Worm (Caenorhabditis elegans) whole organism, L3 larva: ENCODE measurements around the gene F09B9.5.

Experiments
- R02D3.7 ChIP-seq: fragments of 150-350 bp; optimal IDR thresholded peaks from 2 replicates; lab custom pipeline; 2014; ENCODE audit warnings: missing biosample characterization, missing genetic modification characterization
- ZK546.5 ChIP-seq: sonication (generic microtip); optimal IDR thresholded peaks from 2 replicates; lab custom pipeline; 2017; ENCODE audit warnings: missing biosample characterization, missing genetic modification characterization
- aly-2 ChIP-seq: fragments of 150-350 bp; optimal IDR thresholded peaks from 2 replicates; lab custom pipeline; 2014; ENCODE audit warnings: missing biosample characterization, missing genetic modification characterization
- ama-1 ChIP-seq: fragments of 150-350 bp; optimal IDR thresholded peaks from 2 replicates; lab custom pipeline; 2018
- ceh-16 ChIP-seq: sonication (generic microtip); optimal IDR thresholded peaks from 2 replicates; lab custom pipeline; 2017; ENCODE audit warnings: missing biosample characterization, missing genetic modification characterization
- ceh-28 ChIP-seq: fragments of 150-350 bp; optimal IDR thresholded peaks from 2 replicates; lab custom pipeline; 2014; ENCODE audit warnings: missing biosample characterization, missing genetic modification reagents, missing genetic modification characterization
- ceh-82 ChIP-seq: fragments of 150-350 bp; optimal IDR thresholded peaks from 2 replicates; lab custom pipeline; 2014; ENCODE audit warnings: missing biosample characterization, missing genetic modification characterization
- ceh-9 ChIP-seq: sonication (generic microtip); optimal IDR thresholded peaks from 2 replicates; lab custom pipeline; 2018; ENCODE audit warnings: missing biosample characterization, missing genetic modification characterization
- egl-27 ChIP-seq: sonication (generic microtip); optimal IDR thresholded peaks from 4 replicates; lab custom pipeline; 2017; ENCODE audit warnings: missing biosample characterization, missing genetic modification reagents, missing genetic modification characterization
- egl-5 ChIP-seq: fragments of 150-350 bp; optimal IDR thresholded peaks from 2 replicates; lab custom pipeline; 2017; ENCODE audit warnings: missing biosample characterization, missing genetic modification reagents, missing genetic modification characterization, inconsistent platforms
- elt-1 ChIP-seq: fragments of 150-350 bp; optimal IDR thresholded peaks from 2 replicates; lab custom pipeline; 2014; ENCODE audit warnings: missing biosample characterization, missing genetic modification characterization
- elt-2 ChIP-seq: sonication (generic microtip); optimal IDR thresholded peaks from 2 replicates; lab custom pipeline; 2016; ENCODE audit warnings: missing genetic modification reagents, mild to moderate bottlenecking, missing genetic modification characterization, missing compliant biosample characterization
- elt-3 ChIP-seq, 3 experiments: fragments of 150-350 bp in 1 of 3; sonication (generic microtip) in 2 of 3; optimal IDR thresholded peaks; 2 replicates in 2 of 3; 4 replicates in 1 of 3; lab custom pipeline; 2014 to 2017; ENCODE audit warnings: missing biosample characterization in 3 of 3, missing genetic modification characterization in 3 of 3
- eor-1 ChIP-seq, 2 experiments: fragments of 150-350 bp; optimal IDR thresholded peaks; 2 replicates each; lab custom pipeline; 2014 to 2018; ENCODE audit warnings: missing biosample characterization in 2 of 2, missing genetic modification characterization in 2 of 2
- fkh-10 ChIP-seq: sonication (generic microtip); optimal IDR thresholded peaks from 2 replicates; lab custom pipeline; 2017; ENCODE audit warnings: missing biosample characterization, missing genetic modification reagents, missing genetic modification characterization
- fkh-2 ChIP-seq: fragments of 150-350 bp; optimal IDR thresholded peaks from 2 replicates; lab custom pipeline; 2014; ENCODE audit warnings: missing biosample characterization, missing genetic modification reagents, missing genetic modification characterization
- fos-1 ChIP-seq: fragments of 150-350 bp; optimal IDR thresholded peaks from 2 replicates; lab custom pipeline; 2014; ENCODE audit warnings: missing biosample characterization, missing genetic modification characterization
- lin-15B ChIP-seq: fragments of 150-350 bp; optimal IDR thresholded peaks from 2 replicates; lab custom pipeline; 2014; ENCODE audit warnings: missing biosample characterization, missing genetic modification characterization
- lin-39 ChIP-seq: fragments of 150-350 bp; optimal IDR thresholded peaks from 2 replicates; lab custom pipeline; 2018; ENCODE audit warnings: missing biosample characterization, missing genetic modification reagents, missing genetic modification characterization
- lsy-12 ChIP-seq: sonication (generic microtip); optimal IDR thresholded peaks from 2 replicates; lab custom pipeline; 2016; ENCODE audit warnings: mild to moderate bottlenecking, missing genetic modification characterization, missing compliant biosample characterization
- mdl-1 ChIP-seq: fragments of 150-350 bp; optimal IDR thresholded peaks from 2 replicates; lab custom pipeline; 2014; ENCODE audit warnings: missing biosample characterization, missing genetic modification characterization
- nhr-11 ChIP-seq: fragments of 150-350 bp; optimal IDR thresholded peaks from 2 replicates; lab custom pipeline; 2014; ENCODE audit warnings: missing biosample characterization, missing genetic modification characterization
- nhr-12 ChIP-seq: fragments of 150-350 bp; optimal IDR thresholded peaks from 2 replicates; lab custom pipeline; 2014; ENCODE audit warnings: missing biosample characterization, missing genetic modification characterization
- nhr-237 ChIP-seq: fragments of 150-350 bp; optimal IDR thresholded peaks from 2 replicates; lab custom pipeline; 2014; ENCODE audit warnings: missing biosample characterization, missing genetic modification characterization
- nhr-28 ChIP-seq: fragments of 150-350 bp; optimal IDR thresholded peaks from 2 replicates; lab custom pipeline; 2014; ENCODE audit warnings: missing biosample characterization, missing genetic modification characterization
- nhr-76 ChIP-seq: fragments of 150-350 bp; sonication (generic microtip); optimal IDR thresholded peaks from 5 replicates; lab custom pipeline; 2014; ENCODE audit warnings: missing biosample characterization, missing genetic modification characterization
- nhr-77 ChIP-seq: fragments of 150-350 bp; optimal IDR thresholded peaks from 2 replicates; lab custom pipeline; 2014; ENCODE audit warnings: missing biosample characterization, missing genetic modification characterization
- pqm-1 ChIP-seq: fragments of 150-350 bp; optimal IDR thresholded peaks from 2 replicates; lab custom pipeline; 2017; ENCODE audit warnings: missing biosample characterization, missing genetic modification characterization, inconsistent platforms
- sea-2 ChIP-seq: fragments of 150-350 bp; sonication (generic microtip); optimal IDR thresholded peaks from 4 replicates; lab custom pipeline; 2014; ENCODE audit warnings: missing biosample characterization, missing genetic modification reagents, missing genetic modification characterization
- tbx-2 ChIP-seq: sonication (generic microtip); optimal IDR thresholded peaks from 2 replicates; lab custom pipeline; 2016; ENCODE audit warnings: mild to moderate bottlenecking, missing genetic modification characterization, missing compliant biosample characterization
- unc-39 ChIP-seq: sonication (generic microtip); optimal IDR thresholded peaks from 4 replicates; lab custom pipeline; 2017; ENCODE audit warnings: missing biosample characterization, missing genetic modification characterization
- unc-62 ChIP-seq: fragments of 150-350 bp; sonication (generic microtip); optimal IDR thresholded peaks from 4 replicates; lab custom pipeline; 2014; ENCODE audit warnings: missing biosample characterization, missing genetic modification reagents, missing genetic modification characterization
- ztf-11 ChIP-seq: fragments of 150-350 bp; optimal IDR thresholded peaks from 2 replicates; lab custom pipeline; 2014; ENCODE audit warnings: missing biosample characterization, missing genetic modification characterization

The F09B9.5 gene

ce11 chrX:10197204-10197756 is 42.7 kb downstream of the F09B9.5 start, which contains the start of gene nucb-1 (continued):
- TF ChIP-seq fos-1 (tag; lab: Kevin White, UChicago): no peak
- TF ChIP-seq unc-62 (GFP tag; lab: Kevin White, UChicago): no peak
- no peak for TF ChIP-seq ztf-11
- peak; percentile 51 for TF ChIP-seq pqm-1 (tag; lab: Kevin White, UChicago)

DNA sequence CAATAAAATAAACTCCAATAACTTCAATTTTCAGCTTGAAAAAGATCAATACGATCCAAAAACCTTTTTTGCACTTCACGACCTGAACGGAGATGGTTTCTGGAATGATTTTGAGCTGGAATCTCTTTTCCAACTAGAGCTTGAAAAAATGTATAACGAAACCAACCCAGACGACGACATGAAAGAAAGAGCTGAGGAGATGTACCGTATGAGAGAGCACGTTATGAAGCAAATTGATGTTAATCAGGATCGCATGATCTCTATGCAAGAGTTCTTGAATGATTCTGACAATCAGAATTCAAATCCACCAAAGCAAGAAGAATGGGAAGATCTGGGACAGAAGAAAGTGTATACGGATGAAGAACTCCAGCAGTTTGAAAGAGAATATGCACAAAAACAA is 44.6 kb downstream of the F09B9.5 start:
- no peak for TF ChIP-seq ceh-28 (tag; lab: Kevin White, UChicago)
- no peak for TF ChIP-seq egl-5 (tag; lab: Kevin White, UChicago)
- TF ChIP-seq eor-1 (tag; optimal IDR thresholded peaks at IDR 0.05; lab: Kevin White, UChicago): no peak
- no peak for TF ChIP-seq tbx-2
- no peak for TF ChIP-seq elt-3 (tag; optimal IDR thresholded peaks at IDR 0.05; lab: Kevin White, UChicago)
- TF ChIP-seq fos-1 (tag; lab: Kevin White, UChicago): no peak
- no peak for TF ChIP-seq ceh-16 (tag; lab: Kevin White, UChicago)
- TF ChIP-seq nhr-12 (tag; lab: Kevin White, UChicago): no peak
- TF ChIP-seq lin-39 (tag; lab: Kevin White, UChicago): no peak
- no peak for TF ChIP-seq unc-62 (GFP tag; lab: Kevin White, UChicago)
- no peak for TF ChIP-seq nhr-76 (tag; lab: Kevin White, UChicago)
- TF ChIP-seq sea-2 (GFP tag; lab: Kevin White, UChicago): no peak
- TF ChIP-seq R02D3.7 (tag; lab: Kevin White, UChicago): no peak
- TF ChIP-seq ceh-82 (tag; lab: Kevin White, UChicago): no peak
- no peak for TF ChIP-seq unc-39 (tag; lab: Kevin White, UChicago)
- TF ChIP-seq ztf-11: no peak
- no peak for TF ChIP-seq lin-15B (tag; lab: Kevin White, UChicago)
- no peak for TF ChIP-seq nhr-77 (tag; lab: Kevin White, UChicago)
- no peak for TF ChIP-seq egl-27 (tag; lab: Kevin White, UChicago)
- no peak for TF ChIP-seq ama-1 (lab: Kevin White, UChicago)
- TF ChIP-seq, all 47 proteins: peak for 0

- TF ChIP-seq fkh-2 (tag; lab: Kevin White, UChicago) (no peak), ceh-9 (tag; lab: Kevin White, UChicago) (no peak), nhr-76 (tag; lab: Kevin White, UChicago) (no peak)
Measured at ce11 chrX:10203501-10203900, 48.9 kb downstream of the F09B9.5 start.

ce11 chrX:10204313-10205063 is 49.9 kb downstream of the F09B9.5 start:
- TF ChIP-seq egl-5 (tag; lab: Kevin White, UChicago) (peak; percentile 7), lsy-12 (no peak), elt-3 (tag; optimal IDR thresholded peaks at IDR 0.05; lab: Kevin White, UChicago) (no peak), unc-39 (tag; lab: Kevin White, UChicago) (no peak), nhr-237 (tag; lab: Kevin White, UChicago) (no peak)
- TF ChIP-seq, all 47 proteins: peak for 1

- TF ChIP-seq nhr-77 (tag; lab: Kevin White, UChicago): no peak
- no peak for TF ChIP-seq lin-15B (tag; lab: Kevin White, UChicago)
- TF ChIP-seq mdl-1 (tag; lab: Kevin White, UChicago): no peak
- TF ChIP-seq nhr-12 (tag; lab: Kevin White, UChicago): no peak
- no peak for TF ChIP-seq egl-5 (tag; lab: Kevin White, UChicago)
- no peak for TF ChIP-seq elt-1 (tag; lab: Kevin White, UChicago)
- no peak for TF ChIP-seq nhr-28
- TF ChIP-seq nhr-11 (tag; lab: Kevin White, UChicago): no peak
- TF ChIP-seq tbx-2: no peak
- TF ChIP-seq fkh-10 (GFP tag; lab: Kevin White, UChicago): no peak
- TF ChIP-seq aly-2 (tag; lab: Kevin White, UChicago): no peak
- no peak for TF ChIP-seq ceh-28 (tag; lab: Kevin White, UChicago)
- no peak for TF ChIP-seq ZK546.5 (tag; lab: Kevin White, UChicago)
- TF ChIP-seq fos-1 (tag; lab: Kevin White, UChicago): no peak
- TF ChIP-seq elt-2 (tag; lab: Kevin White, UChicago): no peak
- no peak for TF ChIP-seq ceh-16 (tag; lab: Kevin White, UChicago)
- no peak for TF ChIP-seq ztf-11
Measured at ce11 chrX:10205321-10205720, 50.7 kb downstream of the F09B9.5 start, which contains the start of gene sex-1. TSS of gene sex-1 (minus strand) at chrX:10205421.
